Fruit fly (Drosophila melanogaster) whole organism, embryonic: ENCODE results near the gene CG6290.

Experiments
- Ada2b ChIP-seq: fragments of 200-800 bp; sonication (Bioruptor generic); IDR thresholded peaks from 2 replicates; pipeline ENCODE4 v1.3.6; 2022; ENCODE audit warnings: missing biosample characterization, missing genetic modification characterization
- B-H2 ChIP-seq: fragments of 200-800 bp; sonication (Bioruptor generic); optimal IDR thresholded peaks from 2 replicates; lab custom pipeline; 2018; ENCODE audit warnings: missing biosample characterization, mild to moderate bottlenecking, missing genetic modification characterization
- CG10462 ChIP-seq: fragments of 200-800 bp; sonication (Bioruptor generic); optimal IDR thresholded peaks from 2 replicates; lab custom pipeline; 2016; ENCODE audit warnings: missing biosample characterization, missing genetic modification characterization
- CG10543 ChIP-seq: fragments of 200-800 bp; sonication (Bioruptor generic); optimal IDR thresholded peaks from 3 replicates; lab custom pipeline; 2017; ENCODE audit warnings: missing biosample characterization, mild to moderate bottlenecking, missing genetic modification characterization, moderate library complexity
- CG10654 ChIP-seq: fragments of 200-800 bp; sonication (Bioruptor generic); optimal IDR thresholded peaks from 2 replicates; lab custom pipeline; 2016; ENCODE audit warnings: missing biosample characterization, missing genetic modification characterization
- CG11560 ChIP-seq: fragments of 200-800 bp; sonication (Bioruptor generic); IDR thresholded peaks from 3 replicates; pipeline ENCODE4 v1.3.6; 2022; ENCODE audit warnings: missing biosample characterization, missing genetic modification characterization
- CG12104 ChIP-seq: fragments of 200-800 bp; sonication (Bioruptor generic); optimal IDR thresholded peaks from 3 replicates; lab custom pipeline; 2016; ENCODE audit warnings: missing biosample characterization, missing genetic modification characterization
- CG12942 ChIP-seq: fragments of 200-800 bp; sonication (Bioruptor generic); optimal IDR thresholded peaks from 3 replicates; lab custom pipeline; 2016; ENCODE audit warnings: missing biosample characterization, missing genetic modification characterization
- CG13424 ChIP-seq: fragments of 200-800 bp; sonication (Bioruptor generic); optimal IDR thresholded peaks from 2 replicates; lab custom pipeline; 2019; ENCODE audit warnings: missing biosample characterization, mild to moderate bottlenecking, missing genetic modification characterization, moderate library complexity
- CG16815 ChIP-seq: fragments of 200-800 bp; sonication (Bioruptor generic); optimal IDR thresholded peaks from 3 replicates; lab custom pipeline; 2017; ENCODE audit warnings: missing biosample characterization, mild to moderate bottlenecking, missing genetic modification characterization
- CG18476 ChIP-seq: fragments of 200-800 bp; sonication (Bioruptor generic); optimal IDR thresholded peaks from 2 replicates; lab custom pipeline; 2016; ENCODE audit warnings: missing biosample characterization, mild to moderate bottlenecking, missing genetic modification characterization
- CG2889 ChIP-seq: fragments of 200-800 bp; sonication (Bioruptor generic); IDR thresholded peaks from 3 replicates; pipeline ENCODE4 v1.3.6; 2022; ENCODE audit warnings: missing biosample characterization, missing genetic modification characterization
- CG4360 ChIP-seq: fragments of 200-800 bp; sonication (Bioruptor generic); IDR thresholded peaks from 2 replicates; pipeline ENCODE4 v1.3.6; 2022; ENCODE audit warnings: missing biosample characterization, missing genetic modification characterization
- CG6813 ChIP-seq: fragments of 200-800 bp; sonication (Bioruptor generic); optimal IDR thresholded peaks from 2 replicates; lab custom pipeline; 2017; ENCODE audit warnings: missing biosample characterization, missing genetic modification characterization, mild to moderate bottlenecking, moderate library complexity, missing genetic modification reagents
- CG7839 ChIP-seq: fragments of 200-800 bp; sonication (Bioruptor generic); optimal IDR thresholded peaks from 3 replicates; lab custom pipeline; 2018; ENCODE audit warnings: missing biosample characterization, mild to moderate bottlenecking, missing genetic modification characterization, moderate library complexity
- CG8478 ChIP-seq: fragments of >200 bp; optimal IDR thresholded peaks from 2 replicates; lab custom pipeline; 2018
- CG9437 ChIP-seq: fragments of 200-800 bp; sonication (Bioruptor generic); optimal IDR thresholded peaks from 2 replicates; lab custom pipeline; 2018; ENCODE audit warnings: missing biosample characterization, mild to moderate bottlenecking, missing genetic modification characterization
- Fer1 ChIP-seq: fragments of 200-800 bp; sonication (Bioruptor generic); optimal IDR thresholded peaks from 2 replicates; lab custom pipeline; 2017; ENCODE audit warnings: missing biosample characterization, mild to moderate bottlenecking, missing genetic modification characterization
- Lhr ChIP-seq: fragments of 200-800 bp; sonication (Bioruptor generic); optimal IDR thresholded peaks from 3 replicates; lab custom pipeline; 2017; ENCODE audit warnings: mild to moderate bottlenecking, missing biosample characterization, missing genetic modification reagents, missing genetic modification characterization
- MESR4 ChIP-seq: fragments of 200-800 bp; sonication (Bioruptor generic); optimal IDR thresholded peaks from 2 replicates; lab custom pipeline; 2018; ENCODE audit warnings: missing biosample characterization, mild to moderate bottlenecking, missing genetic modification characterization, moderate library complexity
- Mad ChIP-seq: fragments of 200-800 bp; sonication (Bioruptor generic); optimal IDR thresholded peaks from 2 replicates; lab custom pipeline; 2016; ENCODE audit warnings: missing biosample characterization, missing genetic modification characterization
- Max ChIP-seq: fragments of 200-800 bp; sonication (Bioruptor generic); optimal IDR thresholded peaks from 2 replicates; lab custom pipeline; 2016; ENCODE audit warnings: missing biosample characterization, mild to moderate bottlenecking, missing genetic modification characterization
- Rx ChIP-seq: fragments of 200-800 bp; sonication (Bioruptor generic); IDR thresholded peaks from 2 replicates; pipeline ENCODE4 v1.3.6; 2022; ENCODE audit warnings: missing biosample characterization, missing genetic modification characterization
- Sox102F ChIP-seq: fragments of 200-800 bp; sonication (Bioruptor generic); optimal IDR thresholded peaks from 2 replicates; lab custom pipeline; 2018; ENCODE audit warnings: missing biosample characterization, mild to moderate bottlenecking, missing genetic modification characterization, moderate library complexity
- Trl ChIP-seq, 3 experiments: fragments of >200 bp in 2 of 3; fragments of 200-800 bp in 1 of 3; sonication (Bioruptor generic) in 1 of 3; optimal IDR thresholded peaks; 2 replicates in 1 of 3; 3 replicates in 2 of 3; lab custom pipeline; 2016 to 2017; ENCODE audit warnings: missing biosample characterization in 1 of 3, missing genetic modification characterization in 1 of 3
- Usf ChIP-seq: fragments of 200-800 bp; sonication (Bioruptor generic); optimal IDR thresholded peaks from 2 replicates; lab custom pipeline; 2017; ENCODE audit warnings: missing genotype, missing biosample characterization, missing genetic modification characterization
- Xbp1 ChIP-seq: fragments of 200-800 bp; sonication (Bioruptor generic); optimal IDR thresholded peaks from 3 replicates; lab custom pipeline; 2016; ENCODE audit warnings: missing biosample characterization, mild to moderate bottlenecking, missing genetic modification characterization
- aop ChIP-seq: fragments of 200-800 bp; sonication (Bioruptor generic); IDR thresholded peaks from 2 replicates; pipeline ENCODE4 v1.3.6; 2022; ENCODE audit warnings: missing biosample characterization, missing genetic modification characterization
- bab2 ChIP-seq: fragments of 200-800 bp; sonication (Bioruptor generic); optimal IDR thresholded peaks from 2 replicates; lab custom pipeline; 2016; ENCODE audit warnings: missing biosample characterization, missing genetic modification characterization
- bowl ChIP-seq: fragments of 200-800 bp; sonication (Bioruptor generic); IDR thresholded peaks from 2 replicates; pipeline ENCODE4 v1.3.6; 2022; ENCODE audit warnings: missing biosample characterization, missing genetic modification characterization
- cato ChIP-seq: fragments of 200-800 bp; sonication (Bioruptor generic); optimal IDR thresholded peaks from 2 replicates; lab custom pipeline; 2016; ENCODE audit warnings: missing biosample characterization, missing genetic modification characterization, borderline replicate concordance
- cg ChIP-seq: fragments of 200-800 bp; sonication (Bioruptor generic); optimal IDR thresholded peaks from 3 replicates; lab custom pipeline; 2019; ENCODE audit warnings: missing biosample characterization, mild to moderate bottlenecking, missing genetic modification characterization, moderate library complexity
- danr ChIP-seq: fragments of 200-800 bp; sonication (Bioruptor generic); IDR thresholded peaks from 2 replicates; pipeline ENCODE4 v1.3.6; 2022; ENCODE audit warnings: missing biosample characterization, missing genetic modification characterization
- eve ChIP-seq, 2 experiments: fragments of >200 bp; optimal IDR thresholded peaks; 2 replicates each; lab custom pipeline; 2017; ENCODE audit warnings: missing biosample characterization in 2 of 2, missing genetic modification characterization in 2 of 2
- fd102C ChIP-seq: fragments of 200-800 bp; sonication (Bioruptor generic); optimal IDR thresholded peaks from 2 replicates; lab custom pipeline; 2018; ENCODE audit warnings: missing biosample characterization, mild to moderate bottlenecking, missing genetic modification characterization, moderate library complexity
- fd64A ChIP-seq: fragments of 200-800 bp; sonication (Bioruptor generic); optimal IDR thresholded peaks from 3 replicates; lab custom pipeline; 2018; ENCODE audit warnings: missing biosample characterization, mild to moderate bottlenecking, missing genetic modification characterization
- grau ChIP-seq: fragments of 200-800 bp; optimal IDR thresholded peaks from 3 replicates; lab custom pipeline; 2019; ENCODE audit warnings: missing biosample characterization, mild to moderate bottlenecking, missing genetic modification characterization, moderate library complexity
- lilli ChIP-seq: fragments of 200-800 bp; sonication (Bioruptor generic); optimal IDR thresholded peaks from 3 replicates; lab custom pipeline; 2016; ENCODE audit warnings: missing biosample characterization, missing genetic modification characterization
- lmd ChIP-seq: fragments of 200-800 bp; sonication (Bioruptor generic); IDR thresholded peaks from 2 replicates; pipeline ENCODE4 v1.3.6; 2022; ENCODE audit warnings: missing biosample characterization, missing genetic modification characterization
- nerfin-2 ChIP-seq: fragments of 200-800 bp; sonication (Bioruptor generic); IDR thresholded peaks from 2 replicates; pipeline ENCODE4 v1.3.6; 2022; ENCODE audit warnings: missing biosample characterization, missing genetic modification characterization; ENCODE audit not compliant: partially characterized antibody
- nmo ChIP-seq: fragments of 200-800 bp; sonication (Bioruptor generic); optimal IDR thresholded peaks from 2 replicates; lab custom pipeline; 2018; ENCODE audit warnings: missing biosample characterization, mild to moderate bottlenecking, missing genetic modification characterization, moderate library complexity
- oc ChIP-seq: fragments of 200-800 bp; sonication (Bioruptor generic); optimal IDR thresholded peaks from 2 replicates; lab custom pipeline; 2018; ENCODE audit warnings: missing biosample characterization, mild to moderate bottlenecking, missing genetic modification characterization, moderate library complexity
- run ChIP-seq: fragments of 200-800 bp; sonication (Bioruptor generic); optimal IDR thresholded peaks from 3 replicates; lab custom pipeline; 2018; ENCODE audit warnings: missing biosample characterization, mild to moderate bottlenecking, missing genetic modification characterization
- sisA ChIP-seq: fragments of 200-800 bp; sonication (Bioruptor generic); IDR thresholded peaks from 2 replicates; pipeline ENCODE4 v1.3.6; 2022; ENCODE audit warnings: missing biosample characterization, missing genetic modification characterization
- sug ChIP-seq: fragments of 200-800 bp; optimal IDR thresholded peaks from 2 replicates; lab custom pipeline; 2019; ENCODE audit warnings: missing biosample characterization, mild to moderate bottlenecking, missing genetic modification characterization, moderate library complexity
- tgo ChIP-seq: fragments of 200-800 bp; sonication (Bioruptor generic); IDR thresholded peaks from 3 replicates; pipeline ENCODE4 v1.3.6; 2022; ENCODE audit warnings: missing biosample characterization, missing genetic modification characterization
- zen ChIP-seq: fragments of 200-800 bp; sonication (Bioruptor generic); optimal IDR thresholded peaks from 3 replicates; lab custom pipeline; 2018; ENCODE audit warnings: missing biosample characterization, mild to moderate bottlenecking, missing genetic modification characterization, moderate library complexity
- zen2 ChIP-seq: fragments of 200-800 bp; sonication (Bioruptor generic); IDR thresholded peaks from 3 replicates; pipeline ENCODE4 v1.3.6; 2022; ENCODE audit warnings: missing biosample characterization, missing genetic modification characterization; ENCODE audit not compliant: partially characterized antibody
- zfh2 ChIP-seq: fragments of 200-800 bp; sonication (Bioruptor generic); optimal IDR thresholded peaks from 2 replicates; lab custom pipeline; 2016; ENCODE audit warnings: missing biosample characterization, missing genetic modification characterization

CG6290 gene

DNA sequence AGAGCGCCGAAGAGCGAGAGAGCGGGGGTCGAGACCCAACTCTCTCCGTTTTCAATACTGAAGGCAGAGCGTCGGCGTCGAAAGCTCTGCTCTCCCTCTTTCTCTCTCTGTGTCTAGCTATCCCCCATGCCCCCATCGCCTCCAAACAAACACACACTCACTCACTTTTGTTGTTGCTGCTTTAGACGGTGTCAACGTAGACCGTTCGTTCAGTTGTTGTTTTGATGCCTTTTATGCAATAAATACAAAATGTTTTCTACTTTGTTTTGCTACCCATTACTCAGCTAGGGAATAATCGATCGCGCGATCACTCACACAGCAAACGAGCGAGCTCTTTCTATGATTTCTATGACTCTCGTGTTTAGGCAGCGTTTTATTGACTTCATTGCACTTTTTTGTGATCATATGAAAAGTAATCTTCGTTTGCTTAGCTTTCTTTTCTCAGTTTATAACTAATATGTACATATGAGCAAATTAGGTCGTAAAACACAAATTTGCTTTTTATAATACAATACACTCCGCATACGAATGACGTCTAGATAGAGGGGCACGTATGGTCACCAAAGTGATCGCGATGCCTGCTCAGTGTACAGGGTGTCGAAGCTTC lies 32.6 kb upstream of the CG6290 start (continued):
- TF ChIP-seq sug (tag; lab: Kevin White, UChicago), result no peak
- TF ChIP-seq CG10462 (GFP tag; lab: Kevin White, UChicago), result no peak
- TF ChIP-seq CG10543 (GFP tag; lab: Kevin White, UChicago), result peak; percentile 63
- no peak for TF ChIP-seq MESR4
- peak; percentile 13 for TF ChIP-seq Xbp1
- no peak for TF ChIP-seq Fer1 (GFP tag; lab: Kevin White, UChicago)
- TF ChIP-seq cato (GFP tag; lab: Kevin White, UChicago), result no peak
- peak; percentile 12 for TF ChIP-seq lilli (GFP tag; lab: Kevin White, UChicago)
- TF ChIP-seq bab2 (GFP tag; lab: Kevin White, UChicago), result peak; percentile 46
- no peak for TF ChIP-seq B-H2 (GFP tag; lab: Kevin White, UChicago)
- TF ChIP-seq tgo, result no peak
- TF ChIP-seq CG7839, result peak; percentile 54
- TF ChIP-seq Trl (optimal IDR thresholded peaks at IDR 0.05; lab: Kevin White, UChicago), result peak; percentile 91 to 92
- TF ChIP-seq Trl (GFP tag; optimal IDR thresholded peaks at IDR 0.05; lab: Kevin White, UChicago), result no peak
- no peak for TF ChIP-seq bowl
- TF ChIP-seq sisA (GFP tag; lab: Robert Waterston, UW), result peak; percentile 29; the same call in 1 of the 2 replicates
- TF ChIP-seq CG8478 (lab: Kevin White, UChicago), result no peak
- TF ChIP-seq zen2 (GFP tag; lab: Robert Waterston, UW), result peak; percentile 76; the same call in 2 of the 3 replicates
- TF ChIP-seq grau (tag; lab: Kevin White, UChicago), result peak; percentile 55
- no peak for TF ChIP-seq danr (GFP tag; lab: Robert Waterston, UW)
- peak; percentile 46 for TF ChIP-seq cg (GFP tag; lab: Kevin White, UChicago)
- TF ChIP-seq CG12942 (GFP tag; lab: Kevin White, UChicago), result no peak
- TF ChIP-seq CG13424 (tag; lab: Kevin White, UChicago), result peak; percentile 13
- TF ChIP-seq CG6813 (GFP tag; lab: Kevin White, UChicago), result no peak
- TF ChIP-seq nmo (GFP tag; lab: Kevin White, UChicago), result peak; percentile 65
- no peak for TF ChIP-seq CG10654 (GFP tag; lab: Kevin White, UChicago)
- TF ChIP-seq Usf (GFP tag; lab: Kevin White, UChicago), result peak; percentile 28
- TF ChIP-seq CG11560 (tag; lab: Robert Waterston, UW), result no peak
- peak; percentile 44 for TF ChIP-seq Mad (GFP tag; lab: Kevin White, UChicago)
- TF ChIP-seq CG18476 (GFP tag; lab: Kevin White, UChicago), result peak; percentile 4
- TF ChIP-seq Max, result no peak
- peak; percentile 14 for TF ChIP-seq CG9437 (GFP tag; lab: Kevin White, UChicago)
- peak; percentile 2 for TF ChIP-seq Lhr (GFP tag; lab: Kevin White, UChicago)
- TF ChIP-seq nerfin-2 (GFP tag; lab: Robert Waterston, UW), result no peak
- no peak for TF ChIP-seq zen (tag; lab: Kevin White, UChicago)
- no peak for TF ChIP-seq CG12104 (GFP tag; lab: Kevin White, UChicago)
- TF ChIP-seq aop (GFP tag; lab: Robert Waterston, UW), result no peak
- no peak for TF ChIP-seq fd102C (GFP tag; lab: Kevin White, UChicago)
- TF ChIP-seq CG2889 (GFP tag; lab: Robert Waterston, UW), result no peak
- peak; percentile 47 for TF ChIP-seq run (tag; lab: Kevin White, UChicago)
- TF ChIP-seq CG4360 (GFP tag; lab: Robert Waterston, UW), result 0 out of 2 replicates have a peak, but pooled peaks have one; percentile 29
- no peak for TF ChIP-seq fd64A (GFP tag; lab: Kevin White, UChicago)
- TF ChIP-seq oc, result no peak
- TF ChIP-seq Ada2b (GFP tag; lab: Robert Waterston, UW), result no peak
- TF ChIP-seq Rx (GFP tag; lab: Robert Waterston, UW), result 0 out of 2 replicates have a peak, but pooled peaks have one; percentile 21
- TF ChIP-seq CG16815 (GFP tag; lab: Kevin White, UChicago), result peak; percentile 21
- peak in 1 of 2 experiments; percentile 87 for TF ChIP-seq eve (GFP tag; optimal IDR thresholded peaks at IDR 0.05; lab: Kevin White, UChicago)
- TF ChIP-seq Sox102F, result peak; percentile 26
- TF ChIP-seq lmd (GFP tag; lab: Robert Waterston, UW), result peak; percentile 36; the same call in 1 of the 2 replicates
- peak; percentile 33 for TF ChIP-seq zfh2 (GFP tag; lab: Kevin White, UChicago)
